Worm (Caenorhabditis elegans): Measurements from ENCODE around the gene srz-23.

- no peak for TF ChIP-seq mdl-1 (tag; optimal IDR thresholded peaks at IDR 0.05)
- no peak for TF ChIP-seq R02D3.7 (tag; optimal IDR thresholded peaks at IDR 0.05)
- TF ChIP-seq sem-4 (tag; optimal IDR thresholded peaks at IDR 0.05): no peak
- no peak for TF ChIP-seq egl-27 (tag; optimal IDR thresholded peaks at IDR 0.05)
- no peak for TF ChIP-seq lsy-2 (tag; optimal IDR thresholded peaks at IDR 0.05)
- no peak for TF ChIP-seq nhr-12 (tag; optimal IDR thresholded peaks at IDR 0.05)
- TF ChIP-seq nhr-25 (tag; optimal IDR thresholded peaks at IDR 0.05): no peak
- TF ChIP-seq snpc-4 (tag; optimal IDR thresholded peaks at IDR 0.05): no peak
- TF ChIP-seq elt-1 (tag; optimal IDR thresholded peaks at IDR 0.05): no peak
Measured at ce11 chrIV:3415383-3415782, 38.0 kb upstream of the srz-23 start, which contains the start of gene lgc-9.

Data from whole organism, L2 larva.